Fruit fly (Drosophila melanogaster) whole organism, embryonic: ENCODE data around the gene IA-2.

ENCODE experiments used
- BtbVII ChIP-seq: fragments of 200-800 bp; sonication (Bioruptor generic); optimal IDR thresholded peaks from 3 replicates; lab custom pipeline; 2017; ENCODE audit warnings: missing biosample characterization, mild to moderate bottlenecking, missing genetic modification characterization
- Bteb2 ChIP-seq: fragments of 200-800 bp; sonication (Bioruptor generic); optimal IDR thresholded peaks from 2 replicates; lab custom pipeline; 2016; ENCODE audit warnings: missing biosample characterization, missing genetic modification characterization
- CG13624 ChIP-seq: fragments of 200-800 bp; sonication (Bioruptor generic); optimal IDR thresholded peaks from 2 replicates; lab custom pipeline; 2016; ENCODE audit warnings: missing biosample characterization, missing genetic modification characterization
- CG17186 ChIP-seq: fragments of 200-800 bp; sonication (Bioruptor generic); optimal IDR thresholded peaks from 3 replicates; lab custom pipeline; 2017; ENCODE audit warnings: missing biosample characterization, missing genetic modification reagents, missing genetic modification characterization
- CG17385 ChIP-seq: fragments of 200-800 bp; sonication (Bioruptor generic); optimal IDR thresholded peaks from 3 replicates; lab custom pipeline; 2018; ENCODE audit warnings: missing biosample characterization, mild to moderate bottlenecking, missing genetic modification characterization
- CG1792 ChIP-seq: fragments of 200-800 bp; sonication (Bioruptor generic); optimal IDR thresholded peaks from 2 replicates; lab custom pipeline; 2016; ENCODE audit warnings: missing biosample characterization, missing genetic modification characterization
- CG18619 ChIP-seq: fragments of 200-800 bp; sonication (Bioruptor generic); optimal IDR thresholded peaks from 3 replicates; lab custom pipeline; 2017; ENCODE audit warnings: missing biosample characterization, mild to moderate bottlenecking, missing genetic modification characterization
- CG18764 ChIP-seq: fragments of 200-800 bp; sonication (Bioruptor generic); optimal IDR thresholded peaks from 3 replicates; lab custom pipeline; 2016; ENCODE audit warnings: missing biosample characterization, missing genetic modification characterization
- CG2120 ChIP-seq: fragments of 200-800 bp; sonication (Bioruptor generic); optimal IDR thresholded peaks from 3 replicates; lab custom pipeline; 2016; ENCODE audit warnings: missing biosample characterization, missing genetic modification characterization
- CG2875 ChIP-seq: fragments of 200-800 bp; sonication (Bioruptor generic); optimal IDR thresholded peaks from 2 replicates; lab custom pipeline; 2017; ENCODE audit warnings: missing biosample characterization, mild to moderate bottlenecking, missing genetic modification characterization, missing genetic modification reagents
- CG34422 ChIP-seq: fragments of 200-800 bp; sonication (Bioruptor generic); IDR thresholded peaks from 3 replicates; pipeline ENCODE4 v1.3.6; 2022; ENCODE audit warnings: missing biosample characterization, missing genetic modification characterization
- CG3726 ChIP-seq: fragments of 200-800 bp; sonication (Bioruptor generic); IDR thresholded peaks from 3 replicates; pipeline ENCODE4, ENCODE4 v1.3.6; 2022; ENCODE audit warnings: missing biosample characterization, missing genetic modification characterization
- CG3995 ChIP-seq: fragments of 200-800 bp; sonication (Bioruptor generic); optimal IDR thresholded peaks from 3 replicates; lab custom pipeline; 2016; ENCODE audit warnings: missing biosample characterization, missing genetic modification characterization
- CG4328 ChIP-seq: fragments of 200-800 bp; sonication (Bioruptor generic); optimal IDR thresholded peaks from 3 replicates; lab custom pipeline; 2017; ENCODE audit warnings: missing biosample characterization, missing genetic modification reagents, missing genetic modification characterization
- CG7357 ChIP-seq: fragments of 200-800 bp; sonication (Bioruptor generic); IDR thresholded peaks from 3 replicates; pipeline ENCODE4 v1.3.6; 2022; ENCODE audit warnings: missing biosample characterization, missing genetic modification characterization
- CG7839 ChIP-seq: fragments of 200-800 bp; sonication (Bioruptor generic); optimal IDR thresholded peaks from 3 replicates; lab custom pipeline; 2018; ENCODE audit warnings: missing biosample characterization, mild to moderate bottlenecking, missing genetic modification characterization, moderate library complexity
- CG8478 ChIP-seq: fragments of >200 bp; optimal IDR thresholded peaks from 2 replicates; lab custom pipeline; 2018
- CG8924 ChIP-seq: fragments of 200-800 bp; optimal IDR thresholded peaks from 3 replicates; lab custom pipeline; 2019; ENCODE audit warnings: missing biosample characterization, mild to moderate bottlenecking, missing genetic modification characterization, moderate library complexity
- CG9609 ChIP-seq: fragments of 200-800 bp; sonication (Bioruptor generic); optimal IDR thresholded peaks from 3 replicates; lab custom pipeline; 2016; ENCODE audit warnings: missing biosample characterization, missing genetic modification characterization
- CG9797 ChIP-seq: fragments of 200-800 bp; sonication (Bioruptor generic); optimal IDR thresholded peaks from 3 replicates; lab custom pipeline; 2018; ENCODE audit warnings: missing biosample characterization, mild to moderate bottlenecking, missing genetic modification characterization
- D19A ChIP-seq: fragments of 200-800 bp; optimal IDR thresholded peaks from 3 replicates; lab custom pipeline; 2019; ENCODE audit warnings: missing biosample characterization, mild to moderate bottlenecking, missing genetic modification characterization, moderate library complexity
- Doc2 ChIP-seq: fragments of 200-800 bp; sonication (Bioruptor generic); IDR thresholded peaks from 2 replicates; pipeline ENCODE4 v1.3.6; 2022; ENCODE audit warnings: missing biosample characterization, missing genetic modification characterization
- Dref ChIP-seq: fragments of 200-800 bp; sonication (Bioruptor generic); IDR thresholded peaks from 2 replicates; pipeline ENCODE4 v1.3.6; 2022; ENCODE audit warnings: missing biosample characterization, missing genetic modification characterization
- Fer3 ChIP-seq: fragments of 200-800 bp; sonication (Bioruptor generic); optimal IDR thresholded peaks from 2 replicates; lab custom pipeline; 2018; ENCODE audit warnings: missing biosample characterization, mild to moderate bottlenecking, missing genetic modification characterization, moderate library complexity
- Max ChIP-seq: fragments of 200-800 bp; sonication (Bioruptor generic); optimal IDR thresholded peaks from 2 replicates; lab custom pipeline; 2016; ENCODE audit warnings: missing biosample characterization, mild to moderate bottlenecking, missing genetic modification characterization
- Myb ChIP-seq: fragments of 200-800 bp; sonication (Bioruptor generic); optimal IDR thresholded peaks from 2 replicates; lab custom pipeline; 2016; ENCODE audit warnings: missing biosample characterization, missing genetic modification characterization
- NC2β ChIP-seq: fragments of 200-800 bp; sonication (Bioruptor generic); optimal IDR thresholded peaks from 2 replicates; lab custom pipeline; 2016; ENCODE audit warnings: missing biosample characterization, missing genetic modification characterization
- Nf-YA ChIP-seq: fragments of 200-800 bp; sonication (Bioruptor generic); IDR thresholded peaks from 2 replicates; pipeline ENCODE4 v1.3.6; 2022; ENCODE audit warnings: missing biosample characterization, missing genetic modification characterization
- Opbp ChIP-seq: fragments of 200-800 bp; sonication (Bioruptor generic); IDR thresholded peaks from 3 replicates; pipeline ENCODE4 v1.3.6; 2022; ENCODE audit warnings: missing biosample characterization, missing genetic modification characterization; ENCODE audit not compliant: partially characterized antibody
- Ptx1 ChIP-seq: fragments of 200-800 bp; sonication (Bioruptor generic); IDR thresholded peaks from 2 replicates; pipeline ENCODE4 v1.3.6; 2022; ENCODE audit warnings: missing biosample characterization, missing genetic modification characterization
- Ssrp ChIP-seq: fragments of 200-800 bp; sonication (Bioruptor generic); optimal IDR thresholded peaks from 2 replicates; lab custom pipeline; 2018; ENCODE audit warnings: missing biosample characterization, mild to moderate bottlenecking, missing genetic modification characterization, moderate library complexity
- TFAM ChIP-seq: fragments of 200-800 bp; sonication (Bioruptor generic); optimal IDR thresholded peaks from 2 replicates; lab custom pipeline; 2017; ENCODE audit warnings: missing biosample characterization, missing genetic modification characterization, inconsistent platforms
- Tbp ChIP-seq: fragments of >200 bp; optimal IDR thresholded peaks from 2 replicates; lab custom pipeline; 2018; ENCODE audit warnings: missing biosample characterization, missing genetic modification characterization
- Usf ChIP-seq: fragments of 200-800 bp; sonication (Bioruptor generic); optimal IDR thresholded peaks from 2 replicates; lab custom pipeline; 2017; ENCODE audit warnings: missing genotype, missing biosample characterization, missing genetic modification characterization
- Vsx1 ChIP-seq: fragments of 200-800 bp; sonication (Bioruptor generic); optimal IDR thresholded peaks from 2 replicates; lab custom pipeline; 2017; ENCODE audit warnings: missing biosample characterization, mild to moderate bottlenecking, missing genetic modification characterization, missing genetic modification reagents
- ab ChIP-seq: fragments of 200-800 bp; sonication (Bioruptor generic); optimal IDR thresholded peaks from 2 replicates; lab custom pipeline; 2016; ENCODE audit warnings: missing biosample characterization, missing genetic modification characterization
- bigmax ChIP-seq: fragments of 200-800 bp; sonication (Bioruptor generic); optimal IDR thresholded peaks from 2 replicates; lab custom pipeline; 2018; ENCODE audit warnings: missing biosample characterization, mild to moderate bottlenecking, missing genetic modification characterization
- dimm ChIP-seq: fragments of 200-800 bp; sonication (Bioruptor generic); IDR thresholded peaks from 2 replicates; pipeline ENCODE4 v1.3.6; 2022; ENCODE audit warnings: missing biosample characterization, missing genetic modification characterization
- disco-r ChIP-seq: fragments of 200-800 bp; sonication (Bioruptor generic); optimal IDR thresholded peaks from 2 replicates; lab custom pipeline; 2016; ENCODE audit warnings: missing biosample characterization, missing genetic modification characterization
- fd3F ChIP-seq: fragments of 200-800 bp; sonication (Bioruptor generic); optimal IDR thresholded peaks from 2 replicates; lab custom pipeline; 2018; ENCODE audit warnings: missing biosample characterization, mild to moderate bottlenecking, missing genetic modification characterization, moderate library complexity
- fu2 ChIP-seq: fragments of 200-800 bp; sonication (Bioruptor generic); optimal IDR thresholded peaks from 2 replicates; lab custom pipeline; 2016; ENCODE audit warnings: missing biosample characterization, missing genetic modification characterization
- h ChIP-seq: fragments of >200 bp; optimal IDR thresholded peaks from 2 replicates; lab custom pipeline; 2017
- inv ChIP-seq: fragments of 200-800 bp; sonication (Bioruptor generic); IDR thresholded peaks from 2 replicates; pipeline ENCODE4 v1.3.6; 2022; ENCODE audit warnings: missing biosample characterization, missing genetic modification characterization; ENCODE audit not compliant: partially characterized antibody
- luna ChIP-seq: fragments of 200-800 bp; sonication (Bioruptor generic); optimal IDR thresholded peaks from 2 replicates; lab custom pipeline; 2016; ENCODE audit warnings: missing biosample characterization, missing genetic modification characterization
- oc ChIP-seq: fragments of 200-800 bp; sonication (Bioruptor generic); optimal IDR thresholded peaks from 2 replicates; lab custom pipeline; 2018; ENCODE audit warnings: missing biosample characterization, mild to moderate bottlenecking, missing genetic modification characterization, moderate library complexity
- sd ChIP-seq: fragments of 200-800 bp; sonication (Bioruptor generic); optimal IDR thresholded peaks from 3 replicates; lab custom pipeline; 2018; ENCODE audit warnings: missing biosample characterization, mild to moderate bottlenecking, missing genetic modification characterization, moderate library complexity
- sisA ChIP-seq: fragments of 200-800 bp; sonication (Bioruptor generic); IDR thresholded peaks from 2 replicates; pipeline ENCODE4 v1.3.6; 2022; ENCODE audit warnings: missing biosample characterization, missing genetic modification characterization
- slp2 ChIP-seq: fragments of 200-800 bp; sonication (Bioruptor generic); optimal IDR thresholded peaks from 2 replicates; lab custom pipeline; 2016; ENCODE audit warnings: missing biosample characterization, missing genetic modification characterization
- sna ChIP-seq: fragments of 200-800 bp; sonication (Bioruptor generic); IDR thresholded peaks from 2 replicates; pipeline ENCODE4 v1.3.6; 2022; ENCODE audit warnings: missing biosample characterization, missing genetic modification characterization; ENCODE audit not compliant: partially characterized antibody
- sob ChIP-seq: fragments of 200-800 bp; sonication (Bioruptor generic); IDR thresholded peaks from 2 replicates; pipeline ENCODE4 v1.3.6; 2022; ENCODE audit warnings: missing biosample characterization, missing genetic modification characterization
- stc ChIP-seq: fragments of 200-800 bp; sonication (Bioruptor generic); IDR thresholded peaks from 2 replicates; pipeline ENCODE4 v1.3.6; 2022; ENCODE audit warnings: missing biosample characterization, missing genetic modification characterization
- trh ChIP-seq: fragments of 200-800 bp; sonication (Bioruptor generic); optimal IDR thresholded peaks from 2 replicates; lab custom pipeline; 2016; ENCODE audit warnings: missing biosample characterization, missing genetic modification characterization

IA-2 gene

DNA sequence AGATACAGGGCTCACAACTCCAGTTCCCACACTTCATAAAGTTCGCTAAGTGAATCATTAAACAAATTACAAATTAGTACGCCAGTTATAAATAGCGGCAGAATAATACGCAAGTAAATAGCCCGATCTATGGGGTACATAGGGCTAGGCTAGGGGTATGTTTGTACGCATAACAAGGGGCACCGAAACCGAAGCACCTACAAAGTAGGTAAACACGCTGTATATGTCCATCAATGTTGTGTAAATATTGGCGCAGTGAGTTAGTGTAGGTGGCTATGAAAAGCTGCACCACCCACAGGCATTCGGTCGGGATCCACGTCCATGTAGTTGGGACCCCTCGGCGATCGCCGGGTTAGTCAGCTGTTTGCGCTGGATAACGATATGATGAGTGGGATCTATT, 24.3 kb upstream of the IA-2 start (continued):
- TF ChIP-seq CG2875 (GFP tag; lab: Kevin White, UChicago) (peak; percentile 99), slp2 (GFP tag; lab: Kevin White, UChicago) (peak; percentile 85), Ptx1 (GFP tag; lab: Robert Waterston, UW) (peak; percentile 74), inv (GFP tag; lab: Robert Waterston, UW) (no peak), CG7357 (GFP tag; lab: Robert Waterston, UW) (peak; percentile 69), NC2β (GFP tag; lab: Kevin White, UChicago) (peak; percentile 95), Tbp (GFP tag; lab: Kevin White, UChicago) (no peak), oc (tag; lab: Kevin White, UChicago) (peak; percentile 92), sob (GFP tag; lab: Robert Waterston, UW) (peak; percentile 94), TFAM (GFP tag; lab: Kevin White, UChicago) (peak; percentile 92), Doc2 (GFP tag; lab: Robert Waterston, UW) (no peak), bigmax (peak; percentile 76), CG34422 (peak; percentile 42; the same call in 1 of the 3 replicates), ab (GFP tag; lab: Kevin White, UChicago) (peak; percentile 18), CG8478 (lab: Kevin White, UChicago) (no peak), sna (no peak), Ssrp (peak; percentile 35), D19A (peak; percentile 73), Vsx1 (GFP tag; lab: Kevin White, UChicago) (peak; percentile 97), dimm (GFP tag; lab: Robert Waterston, UW) (peak; percentile 81; the same call in 1 of the 2 replicates), CG1792 (GFP tag; lab: Kevin White, UChicago) (peak; percentile 97), CG8924 (tag; lab: Kevin White, UChicago) (peak; percentile 86), CG18619 (GFP tag; lab: Kevin White, UChicago) (peak; percentile 94), CG17385 (GFP tag; lab: Kevin White, UChicago) (peak; percentile 82), luna (GFP tag; lab: Kevin White, UChicago) (peak; percentile 66), disco-r (GFP tag; lab: Kevin White, UChicago) (peak; percentile 91), CG4328 (peak; percentile 95), sd (peak; percentile 72), CG3726 (GFP tag; lab: Robert Waterston, UW) (peak; percentile 91), fu2 (peak; percentile 74), CG3995 (GFP tag; lab: Kevin White, UChicago) (peak; percentile 58), Max (peak; percentile 91), Fer3 (tag; lab: Kevin White, UChicago) (peak; percentile 90), h (lab: Kevin White, UChicago) (no peak), Dref (GFP tag; lab: Robert Waterston, UW) (peak; percentile 24; the same call in 1 of the 2 replicates), Nf-YA (peak; percentile 94), Opbp (no peak), BtbVII (GFP tag; lab: Kevin White, UChicago) (peak; percentile 95), CG13624 (peak; percentile 83), CG17186 (GFP tag; lab: Kevin White, UChicago) (peak; percentile 93), sisA (GFP tag; lab: Robert Waterston, UW) (no peak), fd3F (GFP tag; lab: Kevin White, UChicago) (peak; percentile 85), stc (GFP tag; lab: Robert Waterston, UW) (peak; percentile 91), CG7839 (peak; percentile 83), CG9797 (peak; percentile 59), trh (peak; percentile 95), Bteb2 (GFP tag; lab: Kevin White, UChicago) (peak; percentile 81), Usf (GFP tag; lab: Kevin White, UChicago) (peak; percentile 79), CG9609 (peak; percentile 86), Myb (GFP tag; lab: Kevin White, UChicago) (peak; percentile 70), CG18764 (GFP tag; lab: Kevin White, UChicago) (peak; percentile 95), CG2120 (peak; percentile 87)
